Worm (Caenorhabditis elegans): ENCODE measurements around the gene kin-34.

kin-34 gene

DNA sequence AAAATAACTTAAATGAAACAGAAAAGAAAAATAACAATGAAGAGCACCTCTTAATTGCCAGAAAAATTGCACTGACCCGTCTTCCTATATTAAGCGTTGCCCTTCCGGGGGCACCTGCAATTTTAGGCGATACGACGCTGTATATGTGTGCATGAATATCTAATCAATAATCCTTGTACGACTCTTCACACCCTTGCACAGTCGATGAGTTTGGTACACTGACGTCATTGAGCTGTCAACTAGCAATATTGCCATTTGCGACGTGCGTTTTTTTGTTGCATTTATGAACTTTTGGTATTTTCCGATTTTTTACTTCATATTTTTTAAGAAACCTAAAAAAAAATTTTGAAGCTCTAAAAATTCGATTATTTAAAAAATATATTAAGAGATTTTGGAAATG is at the start of gene kin-34:
Gene kin-34, minus strand, starts transcription at position 101 of the 400 bp plus-strand sequence.
- TF ChIP-seq unc-62 (GFP tag; optimal IDR thresholded peaks at IDR 0.05): no peak

DNA sequence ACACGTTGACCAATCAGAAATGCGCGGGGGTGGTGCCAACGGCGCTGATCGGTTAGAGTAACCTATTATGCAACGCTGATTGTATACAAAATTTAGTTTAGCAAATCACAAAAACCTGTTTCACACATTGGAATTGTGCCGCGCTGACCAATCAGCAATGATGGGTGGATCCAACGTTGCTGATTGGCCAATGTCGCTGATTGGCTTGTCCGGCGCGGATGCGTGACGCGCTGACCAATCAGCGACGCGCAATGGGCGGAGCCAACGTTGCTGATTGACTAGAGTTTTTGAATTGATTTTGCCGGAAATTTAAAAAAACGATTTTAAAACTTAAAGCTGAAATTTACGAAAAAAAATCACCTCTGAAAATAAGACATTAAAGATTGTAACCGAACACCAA is 39.3 kb upstream of the kin-34 start:
- no peak for TF ChIP-seq unc-62 (GFP tag; optimal IDR thresholded peaks at IDR 0.05)

DNA sequence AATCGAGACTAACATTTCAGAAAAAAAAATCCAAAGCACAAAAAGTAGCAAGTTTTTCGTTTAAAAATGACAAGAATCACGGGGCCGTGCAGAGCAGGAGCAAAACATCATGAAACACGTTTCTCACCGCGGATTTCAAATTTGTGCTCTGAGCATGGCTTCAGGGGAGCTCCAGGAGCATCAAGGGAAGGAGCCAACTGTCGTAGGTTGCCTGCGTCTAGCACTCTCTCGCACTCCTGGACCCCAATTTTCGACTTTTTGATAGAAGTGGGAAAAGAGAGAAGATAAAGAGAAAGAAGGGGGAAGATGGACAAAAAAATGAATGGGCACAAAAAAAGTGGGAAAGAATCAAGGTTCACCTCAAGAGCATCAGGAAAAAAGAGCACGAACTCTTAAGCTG is 38.8 kb upstream of the kin-34 start:
- TF ChIP-seq unc-62 (GFP tag; optimal IDR thresholded peaks at IDR 0.05): no peak

- TF ChIP-seq unc-62 (GFP tag; optimal IDR thresholded peaks at IDR 0.05): no peak
These were observed 38.0 kb upstream of the kin-34 start for ce11 chrV:283953-284352.

ce11 chrV:281616-282015 is 35.6 kb upstream of the kin-34 start, which contains the start of gene npr-5:
Gene npr-5 (minus strand): TSS chrV:281716.
- TF ChIP-seq unc-62 (GFP tag; optimal IDR thresholded peaks at IDR 0.05): no peak

DNA sequence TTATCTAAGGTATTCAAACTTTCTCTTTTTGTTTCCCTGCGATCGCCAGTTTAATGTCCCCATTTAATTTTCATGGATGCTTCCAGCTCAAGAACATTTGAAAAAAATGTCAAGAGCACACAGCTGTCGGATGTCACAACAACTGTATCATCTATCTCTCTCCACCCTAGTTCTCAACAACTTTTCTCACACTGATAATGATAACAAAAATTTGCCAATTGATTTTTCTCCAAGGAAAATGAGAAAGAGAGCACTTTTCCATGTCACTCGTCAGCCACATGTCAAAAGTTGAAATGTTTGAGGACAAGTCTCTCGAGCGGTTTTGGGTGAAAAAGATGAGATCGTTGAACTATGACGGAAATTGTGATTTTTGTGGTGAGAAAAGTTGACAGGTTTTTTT is 35.1 kb upstream of the kin-34 start:
- no peak for TF ChIP-seq unc-62 (GFP tag; optimal IDR thresholded peaks at IDR 0.05)

DNA sequence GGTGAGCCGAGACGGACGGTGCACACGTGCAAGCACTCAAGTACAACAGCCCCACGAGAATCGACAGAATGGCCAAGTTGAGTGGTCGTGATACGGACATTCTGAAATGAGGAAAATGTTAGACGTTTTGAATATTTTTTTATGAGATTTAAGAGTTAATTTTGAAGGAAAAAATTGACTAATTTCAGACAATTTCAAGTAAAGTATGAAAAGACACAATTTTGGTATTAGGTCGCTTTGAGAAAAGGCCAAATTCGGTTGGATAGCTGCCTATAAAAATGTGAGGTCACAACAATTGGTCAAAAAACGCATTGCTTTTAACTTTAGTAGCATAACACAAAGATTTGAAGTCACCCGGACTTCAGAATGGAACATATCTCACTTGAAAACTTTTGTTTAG is 26.8 kb upstream of the kin-34 start, which contains the start of gene nlp-70:
Gene nlp-70, minus strand, starts transcription at position 101 of the 400 bp plus-strand sequence.
- no peak for TF ChIP-seq unc-62 (GFP tag; optimal IDR thresholded peaks at IDR 0.05)

DNA sequence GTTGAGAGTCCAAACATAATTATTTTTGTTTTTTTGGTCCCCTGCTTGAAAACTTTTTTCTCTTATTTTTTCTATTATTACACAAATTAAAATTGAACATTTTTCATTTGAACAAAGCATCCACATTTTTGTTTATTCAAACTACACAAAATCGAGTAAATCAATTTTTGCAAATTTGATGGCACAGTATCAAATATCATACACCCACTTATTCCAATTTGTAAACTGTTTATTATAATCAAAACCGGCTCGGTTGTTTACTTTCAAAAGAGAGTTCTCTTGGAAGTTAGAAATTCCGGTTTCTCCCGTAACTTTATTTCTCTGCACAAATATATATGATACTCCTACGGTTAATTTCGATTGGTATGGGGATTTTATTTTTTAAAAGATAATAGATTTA is 22.0 kb upstream of the kin-34 start, which contains the start of gene lgc-26:
Gene lgc-26, plus strand, starts transcription at position 301 of the 400 bp plus-strand sequence.
- TF ChIP-seq unc-62 (GFP tag; optimal IDR thresholded peaks at IDR 0.05): no peak

- TF ChIP-seq unc-62 (GFP tag; optimal IDR thresholded peaks at IDR 0.05): no peak
These were observed 14.3 kb upstream of the kin-34 start for ce11 chrV:260334-260733.

DNA sequence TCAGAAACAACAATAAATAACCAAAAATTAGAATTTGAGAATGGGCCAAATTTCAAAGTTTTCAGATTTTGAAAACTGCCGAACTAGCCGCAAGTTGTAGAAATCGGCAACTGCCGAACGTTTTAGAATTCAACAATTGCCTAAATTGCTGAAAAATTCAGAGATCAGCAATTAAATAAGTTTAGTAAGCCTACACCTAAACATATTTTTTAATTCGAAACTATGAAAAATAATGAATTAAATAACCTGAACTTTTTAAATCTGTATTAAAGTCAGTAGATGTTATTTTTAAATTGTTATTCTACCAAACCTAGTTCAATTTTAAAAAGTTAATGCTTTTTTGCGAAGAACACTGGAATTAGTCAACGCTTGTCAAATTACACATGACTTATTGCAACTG is 12.7 kb upstream of the kin-34 start, which contains the start of gene nhr-204:
Gene nhr-204, minus strand, starts transcription at position 101 of the 400 bp plus-strand sequence.
- no peak for TF ChIP-seq unc-62 (GFP tag; optimal IDR thresholded peaks at IDR 0.05)

DNA sequence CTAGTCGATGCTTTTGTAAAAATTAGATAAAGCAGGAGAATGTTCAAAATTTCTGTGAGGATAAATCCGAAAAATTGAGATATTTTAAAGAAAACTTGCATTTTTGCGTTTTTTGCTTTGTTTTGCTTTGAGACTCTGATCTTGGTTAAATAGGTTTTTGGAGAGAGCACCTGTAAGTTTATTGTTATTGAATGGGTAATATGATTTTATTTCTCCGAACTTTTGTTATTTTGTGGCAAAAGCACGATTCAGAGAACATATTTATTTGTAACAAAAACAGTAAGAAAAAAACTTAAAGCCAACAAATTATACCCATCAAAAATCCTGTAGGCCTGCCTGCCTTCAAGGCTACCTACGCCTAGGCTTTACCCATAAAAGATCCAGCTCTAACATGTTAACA is 8.6 kb upstream of the kin-34 start, which contains the start of gene str-121:
Gene str-121, minus strand, starts transcription at position 101 of the 400 bp plus-strand sequence.
- TF ChIP-seq unc-62 (GFP tag; optimal IDR thresholded peaks at IDR 0.05): no peak

DNA sequence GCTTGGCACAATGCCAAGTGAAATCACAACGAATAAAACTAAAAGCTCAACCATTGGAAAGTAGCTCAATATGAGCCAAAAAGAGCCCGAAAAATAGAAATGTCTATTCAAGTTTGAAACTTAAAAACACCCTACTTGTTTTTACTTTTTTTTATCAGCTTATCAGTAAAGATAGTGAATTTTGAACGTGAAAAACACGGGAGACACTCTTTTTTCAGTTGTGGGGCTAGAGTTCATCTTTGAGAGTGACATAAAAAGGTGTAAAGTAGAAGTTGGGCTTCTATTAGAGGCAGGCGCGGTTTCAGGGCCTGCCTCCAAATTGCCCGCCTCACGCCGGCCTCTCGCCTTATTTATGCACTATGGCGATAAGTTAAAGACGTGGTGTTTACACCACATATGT is 5.7 kb upstream of the kin-34 start, which contains the start of gene oac-39:
Gene oac-39, minus strand, starts transcription at position 101 of the 400 bp plus-strand sequence.
- no peak for TF ChIP-seq unc-62 (GFP tag; optimal IDR thresholded peaks at IDR 0.05)

DNA sequence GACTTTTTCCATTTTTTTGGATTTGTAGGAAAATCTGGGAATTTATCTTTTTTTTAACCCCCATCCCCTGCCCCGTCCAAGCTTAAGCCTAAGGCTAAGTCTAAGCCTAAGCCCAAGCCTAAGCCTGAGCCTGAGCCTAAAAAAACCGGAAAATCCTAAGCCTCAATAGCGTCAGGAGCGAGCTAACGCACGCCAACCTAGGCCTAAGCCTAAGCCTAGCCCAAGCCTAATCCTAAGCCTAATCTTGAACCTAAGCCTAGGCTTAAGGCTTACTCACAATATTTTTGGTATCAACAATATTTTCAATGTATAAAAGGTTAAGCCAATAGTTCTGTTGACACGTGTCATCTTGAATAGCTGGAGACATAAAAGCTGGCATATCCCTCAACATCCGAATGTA is 2.6 kb upstream of the kin-34 start:
- no peak for TF ChIP-seq unc-62 (GFP tag; optimal IDR thresholded peaks at IDR 0.05)

- TF ChIP-seq unc-62 (GFP tag; optimal IDR thresholded peaks at IDR 0.05): no peak
These were observed 1.6 kb upstream of the kin-34 start for ce11 chrV:247576-247975.

DNA sequence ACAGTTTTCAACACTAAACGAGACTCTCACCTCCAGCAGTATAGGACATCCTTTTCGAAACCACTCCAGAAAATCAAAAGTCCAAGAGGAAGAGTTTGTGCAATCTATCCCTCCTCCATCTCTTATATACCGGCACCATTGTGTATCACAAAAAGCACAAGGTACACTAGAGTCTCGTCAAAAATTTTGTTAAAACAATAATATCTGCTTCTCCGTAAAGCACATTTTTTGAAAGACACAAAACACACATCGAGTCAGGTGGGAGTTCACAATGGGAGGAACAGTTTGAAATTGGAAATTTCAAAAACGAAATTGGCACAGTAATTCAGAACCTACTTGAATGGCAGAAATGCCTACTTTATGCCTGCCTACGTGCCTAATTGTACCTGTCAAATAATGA is 3.5 kb downstream of the kin-34 start, which contains the start of gene R02C2.7:
Gene R02C2.7, minus strand, starts transcription at position 101 of the 400 bp plus-strand sequence.
- TF ChIP-seq unc-62 (GFP tag; optimal IDR thresholded peaks at IDR 0.05): no peak

ce11 chrV:240287-240686 is 5.7 kb downstream of the kin-34 start, which contains the start of gene txt-2:
Gene txt-2 (minus strand): TSS chrV:240500.
- no peak for TF ChIP-seq unc-62 (GFP tag; optimal IDR thresholded peaks at IDR 0.05)

- TF ChIP-seq unc-62 (GFP tag; optimal IDR thresholded peaks at IDR 0.05): no peak
These were observed 7.9 kb downstream of the kin-34 start, which contains the start of gene R02C2.1 for ce11 chrV:238094-238493. Gene R02C2.1 (minus strand): TSS chrV:238194.

- TF ChIP-seq unc-62 (GFP tag; optimal IDR thresholded peaks at IDR 0.05): no peak
These were observed 9.0 kb downstream of the kin-34 start for ce11 chrV:237012-237411.
